Worm (Caenorhabditis elegans) whole organism, L1 larva: ENCODE data around the gene cest-32.

ENCODE experiments used
- C16A3.4 ChIP-seq: fragments of 150-350 bp; optimal IDR thresholded peaks from 2 replicates; lab custom pipeline; 2014; ENCODE audit warnings: missing biosample characterization, missing genetic modification characterization
- F16B12.6 ChIP-seq: fragments of 150-350 bp; optimal IDR thresholded peaks from 2 replicates; lab custom pipeline; 2014; ENCODE audit warnings: missing biosample characterization, missing genetic modification characterization
- alr-1 ChIP-seq: fragments of 200-800 bp; sonication (Bioruptor generic); optimal IDR thresholded peaks from 2 replicates; lab custom pipeline; 2018; ENCODE audit warnings: borderline replicate concordance, mild to moderate bottlenecking, missing genetic modification characterization, missing compliant biosample characterization
- aly-2 ChIP-seq: fragments of 150-350 bp; optimal IDR thresholded peaks from 2 replicates; lab custom pipeline; 2014; ENCODE audit warnings: missing biosample characterization, missing genetic modification characterization
- ama-1 ChIP-seq: fragments of 150-350 bp; optimal IDR thresholded peaks from 2 replicates; lab custom pipeline; 2014
- blmp-1 ChIP-seq: fragments of 150-350 bp; optimal IDR thresholded peaks from 2 replicates; lab custom pipeline; 2014; ENCODE audit warnings: missing biosample characterization, missing genetic modification characterization
- ceh-63 ChIP-seq: fragments of 200-800 bp; sonication (Bioruptor generic); optimal IDR thresholded peaks from 2 replicates; lab custom pipeline; 2018; ENCODE audit warnings: mild to moderate bottlenecking, missing genetic modification characterization, missing compliant biosample characterization
- ceh-8 ChIP-seq: fragments of 200-800 bp; sonication (Bioruptor generic); optimal IDR thresholded peaks from 2 replicates; lab custom pipeline; 2018; ENCODE audit warnings: mild to moderate bottlenecking, missing genetic modification characterization, moderate library complexity, missing compliant biosample characterization
- ceh-90 ChIP-seq: sonication (generic microtip); optimal IDR thresholded peaks from 2 replicates; lab custom pipeline; 2016; ENCODE audit warnings: missing genetic modification characterization, missing compliant biosample characterization
- efl-1 ChIP-seq, 4 experiments: fragments of 150-350 bp; optimal IDR thresholded peaks in 3 of 4; peaks in 1 of 4; 1 replicate in 1 of 4; 2 replicates in 3 of 4; lab custom pipeline; 2014; ENCODE audit warnings: missing biosample characterization in 2 of 4, missing genetic modification characterization in 2 of 4, missing genetic modification reagents in 2 of 4
- efl-3 ChIP-seq: fragments of 200-800 bp; sonication (Bioruptor generic); optimal IDR thresholded peaks from 2 replicates; lab custom pipeline; 2018; ENCODE audit warnings: mild to moderate bottlenecking, missing genetic modification characterization, missing compliant biosample characterization
- egl-13 ChIP-seq: sonication (generic microtip); optimal IDR thresholded peaks from 2 replicates; lab custom pipeline; 2016; ENCODE audit warnings: missing genotype, missing genetic modification reagents, missing genetic modification characterization, missing compliant biosample characterization
- egl-27 ChIP-seq, 2 experiments: fragments of 150-350 bp in 1 of 2; sonication (generic microtip); optimal IDR thresholded peaks; 3 replicates each; lab custom pipeline; 2017 to 2018; ENCODE audit warnings: missing biosample characterization in 2 of 2, missing genetic modification characterization in 2 of 2, missing genetic modification reagents in 2 of 2
- fkh-10 ChIP-seq: sonication (generic microtip); optimal IDR thresholded peaks from 2 replicates; lab custom pipeline; 2017; ENCODE audit warnings: missing biosample characterization, missing genetic modification reagents, missing genetic modification characterization
- fkh-4 ChIP-seq: sonication (generic microtip); optimal IDR thresholded peaks from 2 replicates; lab custom pipeline; 2016; ENCODE audit warnings: missing compliant biosample characterization, missing genetic modification characterization, borderline replicate concordance
- fkh-8 ChIP-seq: sonication (generic microtip); optimal IDR thresholded peaks from 2 replicates; lab custom pipeline; 2016; ENCODE audit warnings: mild to moderate bottlenecking, missing genetic modification characterization, missing compliant biosample characterization
- fos-1 ChIP-seq: fragments of 150-350 bp; optimal IDR thresholded peaks from 2 replicates; lab custom pipeline; 2014; ENCODE audit warnings: missing biosample characterization, missing genetic modification characterization
- grh-1 ChIP-seq: fragments of 200-800 bp; sonication (Bioruptor generic); IDR thresholded peaks from 2 replicates; pipeline ENCODE4 v1.3.6; 2022; ENCODE audit warnings: missing genetic modification reagents, missing genetic modification characterization, missing compliant biosample characterization
- hlh-4 ChIP-seq: sonication (generic microtip); optimal IDR thresholded peaks from 2 replicates; lab custom pipeline; 2016; ENCODE audit warnings: mild to moderate bottlenecking, missing genetic modification characterization, missing compliant biosample characterization
- hpl-2 ChIP-seq: fragments of 150-350 bp; optimal IDR thresholded peaks from 2 replicates; lab custom pipeline; 2014; ENCODE audit warnings: missing biosample characterization, missing genetic modification reagents, missing genetic modification characterization
- isw-1 ChIP-seq: fragments of 200-800 bp; sonication (Bioruptor generic); IDR thresholded peaks from 2 replicates; pipeline ENCODE4 v1.3.6; 2022; ENCODE audit warnings: missing genetic modification characterization, missing compliant biosample characterization
- jun-1 ChIP-seq: fragments of 150-350 bp; optimal IDR thresholded peaks from 2 replicates; lab custom pipeline; 2014; ENCODE audit warnings: missing biosample characterization, missing genetic modification reagents, missing genetic modification characterization
- lin-14 ChIP-seq: fragments of 200-800 bp; sonication (Bioruptor generic); optimal IDR thresholded peaks from 2 replicates; lab custom pipeline; 2018; ENCODE audit warnings: mild to moderate bottlenecking, missing genetic modification characterization, moderate library complexity, missing compliant biosample characterization
- lin-35 ChIP-seq, 2 experiments: fragments of 150-350 bp; optimal IDR thresholded peaks; 2 replicates each; lab custom pipeline; 2014; ENCODE audit warnings: missing biosample characterization in 2 of 2, missing genetic modification characterization in 2 of 2, missing genetic modification reagents in 2 of 2
- lir-3 ChIP-seq: sonication (generic microtip); optimal IDR thresholded peaks from 2 replicates; lab custom pipeline; 2016; ENCODE audit warnings: mild to moderate bottlenecking, missing genetic modification characterization, moderate library complexity, missing compliant biosample characterization; ENCODE audit not compliant: poor library complexity
- mab-9 ChIP-seq: fragments of 200-800 bp; sonication (Bioruptor generic); IDR thresholded peaks from 2 replicates; pipeline ENCODE4 v1.3.6; 2022; ENCODE audit warnings: missing genetic modification reagents, missing genetic modification characterization, missing compliant biosample characterization
- mdl-1 ChIP-seq, 2 experiments: fragments of 150-350 bp; optimal IDR thresholded peaks; 2 replicates each; lab custom pipeline; 2014 to 2017; ENCODE audit warnings: missing biosample characterization in 2 of 2, missing genetic modification characterization in 2 of 2, inconsistent platforms in 1 of 2
- mef-2 ChIP-seq: fragments of 150-350 bp; optimal IDR thresholded peaks from 2 replicates; lab custom pipeline; 2014; ENCODE audit warnings: missing biosample characterization, missing genetic modification characterization
- mep-1 ChIP-seq: fragments of 150-350 bp; optimal IDR thresholded peaks from 2 replicates; lab custom pipeline; 2014; ENCODE audit warnings: missing biosample characterization, missing genetic modification characterization
- nhr-20 ChIP-seq: sonication (generic microtip); optimal IDR thresholded peaks from 2 replicates; lab custom pipeline; 2016; ENCODE audit warnings: mild to moderate bottlenecking, missing genetic modification characterization, missing compliant biosample characterization
- nhr-237 ChIP-seq: fragments of 150-350 bp; optimal IDR thresholded peaks from 2 replicates; lab custom pipeline; 2014; ENCODE audit warnings: missing biosample characterization, missing genetic modification characterization
- nhr-28 ChIP-seq: fragments of 150-350 bp; optimal IDR thresholded peaks from 2 replicates; lab custom pipeline; 2014; ENCODE audit warnings: missing biosample characterization, missing genetic modification characterization
- nhr-47 ChIP-seq: sonication (generic microtip); optimal IDR thresholded peaks from 2 replicates; lab custom pipeline; 2016; ENCODE audit warnings: mild to moderate bottlenecking, missing genetic modification characterization, moderate library complexity, missing compliant biosample characterization
- nhr-77 ChIP-seq: fragments of 150-350 bp; optimal IDR thresholded peaks from 2 replicates; lab custom pipeline; 2014; ENCODE audit warnings: missing biosample characterization, missing genetic modification characterization
- nhr-84 ChIP-seq: sonication (generic microtip); optimal IDR thresholded peaks from 2 replicates; lab custom pipeline; 2017; ENCODE audit warnings: missing biosample characterization, missing genetic modification characterization
- nhr-85 ChIP-seq: sonication (generic microtip); peaks from one replicate; lab custom pipeline; 2016; ENCODE audit warnings: missing genetic modification characterization, inconsistent platforms, missing compliant biosample characterization
- nhr-90 ChIP-seq: sonication (generic microtip); optimal IDR thresholded peaks from 2 replicates; lab custom pipeline; 2016; ENCODE audit warnings: mild to moderate bottlenecking, missing genetic modification characterization, missing compliant biosample characterization; ENCODE audit not compliant: poor library complexity
- pag-3 ChIP-seq: sonication (generic microtip); optimal IDR thresholded peaks from 2 replicates; lab custom pipeline; 2017; ENCODE audit warnings: missing genetic modification characterization, mild to moderate bottlenecking, missing compliant biosample characterization, antibody characterized with exemption, borderline replicate concordance; ENCODE audit not compliant: insufficient read depth
- pqm-1 ChIP-seq: sonication (generic microtip); optimal IDR thresholded peaks from 3 replicates; lab custom pipeline; 2017; ENCODE audit warnings: missing biosample characterization, missing genetic modification characterization
- skn-1 ChIP-seq: fragments of 150-350 bp; optimal IDR thresholded peaks from 2 replicates; lab custom pipeline; 2014; ENCODE audit warnings: missing biosample characterization, missing genetic modification characterization
- snu-23 ChIP-seq: sonication (generic microtip); optimal IDR thresholded peaks from 2 replicates; lab custom pipeline; 2016; ENCODE audit warnings: missing genetic modification characterization, missing compliant biosample characterization
- tbx-2 ChIP-seq: sonication (generic microtip); optimal IDR thresholded peaks from 2 replicates; lab custom pipeline; 2016; ENCODE audit warnings: missing genetic modification characterization, missing compliant biosample characterization
- tlp-1 ChIP-seq: fragments of 150-350 bp; optimal IDR thresholded peaks from 2 replicates; lab custom pipeline; 2014; ENCODE audit warnings: missing biosample characterization, missing genetic modification characterization
- unc-30 ChIP-seq: sonication (generic microtip); optimal IDR thresholded peaks from 2 replicates; lab custom pipeline; 2017; ENCODE audit warnings: missing biosample characterization, missing genetic modification characterization

cest-32 gene

DNA sequence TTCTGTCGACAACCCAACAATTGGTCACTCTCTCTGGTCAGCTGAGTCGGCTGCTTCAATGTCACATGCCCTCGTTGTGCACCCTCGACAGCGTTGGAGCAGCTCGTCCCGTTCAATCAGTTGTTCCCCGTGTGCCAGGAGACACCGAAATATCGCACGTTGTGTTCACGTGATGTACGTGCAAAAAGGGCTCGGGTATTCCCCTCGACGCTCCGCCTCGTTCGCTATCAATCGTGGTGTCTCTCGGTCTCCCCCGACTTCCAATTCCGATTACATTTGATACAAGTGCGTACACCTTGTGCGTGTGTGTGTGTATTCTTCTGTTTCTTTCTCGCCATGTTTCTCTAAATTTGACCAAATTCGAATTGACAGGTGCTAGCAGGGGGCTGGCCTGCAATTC, 37.8 kb upstream of the cest-32 start (continued):
- TF ChIP-seq alr-1 = no peak
- no peak for TF ChIP-seq egl-27 (tag; optimal IDR thresholded peaks at IDR 0.05; lab: Kevin White, UChicago)
- no peak for TF ChIP-seq fkh-4
- TF ChIP-seq nhr-77 = peak; percentile 27
- TF ChIP-seq fkh-8 (tag; lab: Kevin White, UChicago) = peak; percentile 50
- peak; percentile 65 for TF ChIP-seq tbx-2 (tag; lab: Kevin White, UChicago)
- TF ChIP-seq ceh-63 (GFP tag; lab: Kevin White, UChicago) = no peak
- no peak for TF ChIP-seq nhr-28 (tag; lab: Kevin White, UChicago)
- no peak for TF ChIP-seq ceh-90 (tag; lab: Kevin White, UChicago)
- TF ChIP-seq pqm-1 (tag; lab: Kevin White, UChicago) = peak; percentile 31
- TF ChIP-seq fos-1 (tag; lab: Kevin White, UChicago) = no peak
- TF ChIP-seq mep-1 (tag; lab: Kevin White, UChicago) = peak; percentile 26
- TF ChIP-seq snu-23 = peak; percentile 68
- peak; percentile 0 for TF ChIP-seq F16B12.6 (tag; lab: Kevin White, UChicago)
- no peak for TF ChIP-seq nhr-237 (tag; lab: Kevin White, UChicago)
- peak; percentile 34 to 79 for TF ChIP-seq lin-35 (GFP tag; optimal IDR thresholded peaks at IDR 0.05; lab: Kevin White, UChicago)
- no peak for TF ChIP-seq mef-2 (tag; lab: Kevin White, UChicago)
- no peak for TF ChIP-seq mab-9 (GFP tag; lab: Robert Waterston, UW)
- no peak for TF ChIP-seq nhr-84 (tag; lab: Kevin White, UChicago)
- no peak for TF ChIP-seq lir-3 (tag; lab: Kevin White, UChicago)
- TF ChIP-seq hpl-2 (GFP tag; lab: Kevin White, UChicago) = no peak
- TF ChIP-seq blmp-1 = no peak
- peak; percentile 91 for TF ChIP-seq lin-14 (GFP tag; lab: Kevin White, UChicago)
- TF ChIP-seq skn-1 = peak; percentile 10
- TF ChIP-seq C16A3.4 (tag; lab: Kevin White, UChicago) = no peak
- TF ChIP-seq hlh-4 = peak; percentile 47
- TF ChIP-seq grh-1 (GFP tag; lab: Robert Waterston, UW) = no peak
- TF ChIP-seq mdl-1 (tag; optimal IDR thresholded peaks at IDR 0.05; lab: Kevin White, UChicago) = peak in 1 of 2 experiments; percentile 93
- peak; percentile 74 for TF ChIP-seq jun-1 (tag; lab: Kevin White, UChicago)
- TF ChIP-seq efl-1 (optimal IDR thresholded peaks at IDR 0.05; lab: Kevin White, UChicago) = peak; percentile 41 to 45
- peak; percentile 43 to 94 for TF ChIP-seq efl-1 (GFP tag; optimal IDR thresholded peaks at IDR 0.05 in 1 of 2; lab: Kevin White, UChicago)
- no peak for TF ChIP-seq aly-2 (tag; lab: Kevin White, UChicago)
- TF ChIP-seq fkh-10 (GFP tag; lab: Kevin White, UChicago) = no peak
- TF ChIP-seq nhr-47 (tag; lab: Kevin White, UChicago) = peak; percentile 63
- TF ChIP-seq ceh-8 (GFP tag; lab: Kevin White, UChicago) = no peak
- no peak for TF ChIP-seq egl-13 (tag; lab: Kevin White, UChicago)
- TF ChIP-seq nhr-85 = peak; percentile 89
- TF ChIP-seq pag-3 = no peak
- no peak for TF ChIP-seq tlp-1 (tag; lab: Kevin White, UChicago)
- TF ChIP-seq efl-3 (GFP tag; lab: Kevin White, UChicago) = no peak
- peak; percentile 71 for TF ChIP-seq nhr-90 (tag; lab: Kevin White, UChicago)
- TF ChIP-seq nhr-20 (tag; lab: Kevin White, UChicago) = peak; percentile 89
- no peak for TF ChIP-seq ama-1 (lab: Kevin White, UChicago)
- TF ChIP-seq isw-1 (GFP tag; lab: Robert Waterston, UW) = no peak
- TF ChIP-seq unc-30 (tag; lab: Kevin White, UChicago) = no peak
